Worm (Caenorhabditis elegans) whole organism, L3 larva: ENCODE results near the gene acr-9.

Experiments used
- ZK546.5 ChIP-seq: sonication (generic microtip); optimal IDR thresholded peaks from 2 replicates; lab custom pipeline; 2017; ENCODE audit warnings: missing biosample characterization, missing genetic modification characterization
- aly-2 ChIP-seq: fragments of 150-350 bp; optimal IDR thresholded peaks from 2 replicates; lab custom pipeline; 2014; ENCODE audit warnings: missing biosample characterization, missing genetic modification characterization
- ama-1 ChIP-seq: fragments of 150-350 bp; optimal IDR thresholded peaks from 2 replicates; lab custom pipeline; 2018
- ceh-16 ChIP-seq: sonication (generic microtip); optimal IDR thresholded peaks from 2 replicates; lab custom pipeline; 2017; ENCODE audit warnings: missing biosample characterization, missing genetic modification characterization
- daf-12 ChIP-seq: fragments of 150-350 bp; optimal IDR thresholded peaks from 2 replicates; lab custom pipeline; 2014; ENCODE audit warnings: missing biosample characterization, missing genetic modification reagents, missing genetic modification characterization
- elt-2 ChIP-seq: sonication (generic microtip); optimal IDR thresholded peaks from 2 replicates; lab custom pipeline; 2016; ENCODE audit warnings: missing genetic modification reagents, mild to moderate bottlenecking, missing genetic modification characterization, missing compliant biosample characterization
- elt-3 ChIP-seq, 3 experiments: fragments of 150-350 bp in 1 of 3; sonication (generic microtip) in 2 of 3; optimal IDR thresholded peaks; 2 replicates in 2 of 3; 4 replicates in 1 of 3; lab custom pipeline; 2014 to 2017; ENCODE audit warnings: missing biosample characterization in 3 of 3, missing genetic modification characterization in 3 of 3
- fkh-10 ChIP-seq: sonication (generic microtip); optimal IDR thresholded peaks from 2 replicates; lab custom pipeline; 2017; ENCODE audit warnings: missing biosample characterization, missing genetic modification reagents, missing genetic modification characterization
- fos-1 ChIP-seq: fragments of 150-350 bp; optimal IDR thresholded peaks from 2 replicates; lab custom pipeline; 2014; ENCODE audit warnings: missing biosample characterization, missing genetic modification characterization
- hmg-11 ChIP-seq: sonication (generic microtip); optimal IDR thresholded peaks from 2 replicates; lab custom pipeline; 2016; ENCODE audit warnings: missing genetic modification characterization, missing compliant biosample characterization
- lin-15B ChIP-seq: fragments of 150-350 bp; optimal IDR thresholded peaks from 2 replicates; lab custom pipeline; 2014; ENCODE audit warnings: missing biosample characterization, missing genetic modification characterization
- lin-39 ChIP-seq: fragments of 150-350 bp; optimal IDR thresholded peaks from 2 replicates; lab custom pipeline; 2018; ENCODE audit warnings: missing biosample characterization, missing genetic modification reagents, missing genetic modification characterization
- lsy-12 ChIP-seq: sonication (generic microtip); optimal IDR thresholded peaks from 2 replicates; lab custom pipeline; 2016; ENCODE audit warnings: mild to moderate bottlenecking, missing genetic modification characterization, missing compliant biosample characterization
- mdl-1 ChIP-seq: fragments of 150-350 bp; optimal IDR thresholded peaks from 2 replicates; lab custom pipeline; 2014; ENCODE audit warnings: missing biosample characterization, missing genetic modification characterization
- nfya-1 ChIP-seq: sonication (generic microtip); optimal IDR thresholded peaks from 2 replicates; lab custom pipeline; 2017; ENCODE audit warnings: missing genetic modification characterization, mild to moderate bottlenecking, missing compliant biosample characterization, antibody characterized with exemption, moderate library complexity; ENCODE audit not compliant: insufficient read depth
- nhr-23 ChIP-seq: fragments of 150-350 bp; optimal IDR thresholded peaks from 2 replicates; lab custom pipeline; 2014; ENCODE audit warnings: missing biosample characterization, missing genetic modification reagents, missing genetic modification characterization
- nhr-237 ChIP-seq: fragments of 150-350 bp; optimal IDR thresholded peaks from 2 replicates; lab custom pipeline; 2014; ENCODE audit warnings: missing biosample characterization, missing genetic modification characterization
- nhr-25 ChIP-seq: sonication (generic microtip); optimal IDR thresholded peaks from 2 replicates; lab custom pipeline; 2017; ENCODE audit warnings: missing biosample characterization, missing genetic modification characterization
- nhr-28 ChIP-seq: fragments of 150-350 bp; optimal IDR thresholded peaks from 2 replicates; lab custom pipeline; 2014; ENCODE audit warnings: missing biosample characterization, missing genetic modification characterization
- nhr-43 ChIP-seq: sonication (generic microtip); optimal IDR thresholded peaks from 2 replicates; lab custom pipeline; 2016; ENCODE audit warnings: mild to moderate bottlenecking, missing genetic modification characterization, missing compliant biosample characterization; ENCODE audit not compliant: poor library complexity, severe bottlenecking
- nhr-67 ChIP-seq: fragments of 150-350 bp; optimal IDR thresholded peaks from 2 replicates; lab custom pipeline; 2014; ENCODE audit warnings: missing biosample characterization, missing genetic modification characterization
- nhr-76 ChIP-seq: fragments of 150-350 bp; sonication (generic microtip); optimal IDR thresholded peaks from 5 replicates; lab custom pipeline; 2014; ENCODE audit warnings: missing biosample characterization, missing genetic modification characterization
- nhr-77 ChIP-seq: fragments of 150-350 bp; optimal IDR thresholded peaks from 2 replicates; lab custom pipeline; 2014; ENCODE audit warnings: missing biosample characterization, missing genetic modification characterization
- pha-4 ChIP-seq: fragments of 150-350 bp; optimal IDR thresholded peaks from 2 replicates; lab custom pipeline; 2014; ENCODE audit warnings: missing biosample characterization, missing genetic modification reagents, missing genetic modification characterization
- pqm-1 ChIP-seq: fragments of 150-350 bp; optimal IDR thresholded peaks from 2 replicates; lab custom pipeline; 2017; ENCODE audit warnings: missing biosample characterization, missing genetic modification characterization, inconsistent platforms
- sea-2 ChIP-seq: fragments of 150-350 bp; sonication (generic microtip); optimal IDR thresholded peaks from 4 replicates; lab custom pipeline; 2014; ENCODE audit warnings: missing biosample characterization, missing genetic modification reagents, missing genetic modification characterization
- skn-1 ChIP-seq: fragments of 150-350 bp; optimal IDR thresholded peaks from 2 replicates; lab custom pipeline; 2014; ENCODE audit warnings: missing biosample characterization, missing genetic modification characterization
- snpc-4 ChIP-seq: fragments of 150-350 bp; optimal IDR thresholded peaks from 2 replicates; lab custom pipeline; 2014; ENCODE audit warnings: missing biosample characterization, missing genetic modification characterization
- tbx-2 ChIP-seq: sonication (generic microtip); optimal IDR thresholded peaks from 2 replicates; lab custom pipeline; 2016; ENCODE audit warnings: mild to moderate bottlenecking, missing genetic modification characterization, missing compliant biosample characterization
- ztf-11 ChIP-seq: fragments of 150-350 bp; optimal IDR thresholded peaks from 2 replicates; lab custom pipeline; 2014; ENCODE audit warnings: missing biosample characterization, missing genetic modification characterization

acr-9 gene

ce11 chrX:13665447-13665846, 18.7 kb upstream of the acr-9 start (continued):
- no peak for TF ChIP-seq ZK546.5

- TF ChIP-seq lin-39 (tag; lab: Kevin White, UChicago) (no peak), ama-1 (lab: Kevin White, UChicago) (no peak), ceh-16 (no peak), nhr-43 (tag; lab: Kevin White, UChicago) (peak; percentile 53), nhr-23 (tag; lab: Kevin White, UChicago) (peak; percentile 70), nhr-76 (tag; lab: Kevin White, UChicago) (no peak), aly-2 (tag; lab: Kevin White, UChicago) (no peak), fos-1 (tag; lab: Kevin White, UChicago) (no peak), sea-2 (no peak), pha-4 (no peak), skn-1 (no peak), nhr-237 (tag; lab: Kevin White, UChicago) (no peak), lsy-12 (tag; lab: Kevin White, UChicago) (no peak), pqm-1 (tag; lab: Kevin White, UChicago) (no peak), nhr-25 (tag; lab: Kevin White, UChicago) (peak; percentile 47)
Measured at ce11 chrX:13663641-13664633, 17.2 kb upstream of the acr-9 start, which contains the start of gene C04A11.5. Gene C04A11.5 (plus strand): TSS chrX:13664583.

- TF ChIP-seq elt-2 (tag; lab: Kevin White, UChicago): no peak
- TF ChIP-seq tbx-2 (tag; lab: Kevin White, UChicago): no peak
- TF ChIP-seq elt-3 (tag; optimal IDR thresholded peaks at IDR 0.05; lab: Kevin White, UChicago): no peak
- no peak for TF ChIP-seq ceh-16
- no peak for TF ChIP-seq fkh-10
- TF ChIP-seq nhr-237 (tag; lab: Kevin White, UChicago): no peak
- TF ChIP-seq snpc-4 (tag; lab: Kevin White, UChicago): no peak
- TF ChIP-seq mdl-1 (tag; lab: Kevin White, UChicago): no peak
- TF ChIP-seq nhr-28 (tag; lab: Kevin White, UChicago): no peak
- TF ChIP-seq ztf-11 (tag; lab: Kevin White, UChicago): no peak
- no peak for TF ChIP-seq hmg-11 (tag; lab: Kevin White, UChicago)
- TF ChIP-seq daf-12 (tag; lab: Kevin White, UChicago): no peak
- no peak for TF ChIP-seq nhr-23 (tag; lab: Kevin White, UChicago)
- no peak for TF ChIP-seq nhr-76 (tag; lab: Kevin White, UChicago)
- no peak for TF ChIP-seq nfya-1
- no peak for TF ChIP-seq nhr-43 (tag; lab: Kevin White, UChicago)
- no peak for TF ChIP-seq nhr-67 (tag; lab: Kevin White, UChicago)
- TF ChIP-seq nhr-25 (tag; lab: Kevin White, UChicago): no peak
- no peak for TF ChIP-seq lin-15B (tag; lab: Kevin White, UChicago)
- TF ChIP-seq, all 47 proteins: peak for 0
Measured at ce11 chrX:13660206-13660605, 13.5 kb upstream of the acr-9 start, which contains the start of gene C04A11.1. Gene C04A11.1 (plus strand): TSS chrX:13660506.

- peak; percentile 13 for TF ChIP-seq elt-2 (tag; lab: Kevin White, UChicago)
- no peak for TF ChIP-seq skn-1
- no peak for TF ChIP-seq fos-1 (tag; lab: Kevin White, UChicago)
- TF ChIP-seq nhr-25 (tag; lab: Kevin White, UChicago): no peak
Measured at ce11 chrX:13655769-13656168, 9.1 kb upstream of the acr-9 start.

- TF ChIP-seq pha-4: peak; percentile 42
- no peak for TF ChIP-seq nhr-76 (tag; lab: Kevin White, UChicago)
- TF ChIP-seq, all 47 proteins: peak for 1
Measured at ce11 chrX:13654276-13654675, 7.6 kb upstream of the acr-9 start.

- TF ChIP-seq nhr-25 (tag; lab: Kevin White, UChicago) (no peak), elt-2 (tag; lab: Kevin White, UChicago) (no peak), hmg-11 (tag; lab: Kevin White, UChicago) (no peak), pha-4 (peak; percentile 38), nhr-77 (tag; lab: Kevin White, UChicago) (no peak), tbx-2 (tag; lab: Kevin White, UChicago) (no peak), mdl-1 (tag; lab: Kevin White, UChicago) (no peak)
Measured at ce11 chrX:13653573-13653972, 6.9 kb upstream of the acr-9 start.
